Worm (Caenorhabditis elegans): ENCODE data around the gene acdh-11.

acdh-11 gene

DNA sequence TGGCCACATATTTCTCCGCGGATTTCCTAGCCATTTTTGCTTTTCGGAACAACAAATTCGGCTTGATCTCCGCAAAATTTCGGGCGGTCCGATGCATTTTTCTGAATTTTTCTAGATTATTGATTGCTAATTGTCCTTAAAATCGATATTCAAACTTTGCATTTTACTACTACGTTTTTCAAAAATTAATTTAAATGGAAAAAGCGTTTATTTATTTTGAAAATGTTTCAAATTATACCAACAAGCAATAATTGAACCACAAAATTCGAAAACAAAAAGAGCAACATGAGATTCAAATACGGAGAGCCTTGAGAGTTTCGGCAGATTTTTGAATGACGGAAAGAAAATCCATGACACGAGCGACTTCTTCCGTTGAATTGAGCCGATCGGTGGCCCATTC, 29.0 kb downstream of the acdh-11 start, which contains the start of gene Y45F3A.9:
Y45F3A.9 (minus strand) TSS at position 101 of the 400 bp plus-strand sequence.
- TF ChIP-seq him-1 (tag; optimal IDR thresholded peaks at IDR 0.05) (no peak), W03F9.2 (tag; optimal IDR thresholded peaks at IDR 0.05) (no peak), dao-5 (tag; optimal IDR thresholded peaks at IDR 0.05) (no peak)

DNA sequence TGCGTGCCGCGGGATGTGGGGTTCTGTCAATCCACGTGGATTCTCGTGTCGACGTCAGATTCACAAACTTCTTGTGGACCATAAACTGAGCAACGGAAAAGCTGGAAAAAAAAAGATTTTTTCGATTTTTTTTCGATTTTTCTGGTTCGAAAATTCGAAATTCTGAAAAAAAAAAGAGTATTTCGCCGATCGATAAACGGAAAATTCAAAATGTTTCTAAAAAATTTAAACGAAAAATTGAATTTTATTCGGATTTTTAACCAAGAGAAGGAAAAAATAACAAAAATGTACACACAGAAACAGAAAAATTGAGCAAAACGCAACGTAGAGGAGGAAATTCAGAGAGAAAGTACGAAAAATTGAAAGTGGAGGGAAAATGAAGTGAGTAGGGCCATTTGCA, 30.3 kb downstream of the acdh-11 start, which contains the start of gene Y39A1A.3:
Y39A1A.3 (minus strand) TSS at position 101 of the 400 bp plus-strand sequence.
- TF ChIP-seq dao-5 (tag; optimal IDR thresholded peaks at IDR 0.05) (no peak), him-1 (tag; optimal IDR thresholded peaks at IDR 0.05) (no peak), W03F9.2 (tag; optimal IDR thresholded peaks at IDR 0.05) (no peak)

ce11 chrIII:10599699-10600098, 33.6 kb downstream of the acdh-11 start:
- TF ChIP-seq dao-5 (tag; optimal IDR thresholded peaks at IDR 0.05) (no peak), W03F9.2 (tag; optimal IDR thresholded peaks at IDR 0.05) (peak; percentile 87), him-1 (tag; optimal IDR thresholded peaks at IDR 0.05) (no peak)

DNA sequence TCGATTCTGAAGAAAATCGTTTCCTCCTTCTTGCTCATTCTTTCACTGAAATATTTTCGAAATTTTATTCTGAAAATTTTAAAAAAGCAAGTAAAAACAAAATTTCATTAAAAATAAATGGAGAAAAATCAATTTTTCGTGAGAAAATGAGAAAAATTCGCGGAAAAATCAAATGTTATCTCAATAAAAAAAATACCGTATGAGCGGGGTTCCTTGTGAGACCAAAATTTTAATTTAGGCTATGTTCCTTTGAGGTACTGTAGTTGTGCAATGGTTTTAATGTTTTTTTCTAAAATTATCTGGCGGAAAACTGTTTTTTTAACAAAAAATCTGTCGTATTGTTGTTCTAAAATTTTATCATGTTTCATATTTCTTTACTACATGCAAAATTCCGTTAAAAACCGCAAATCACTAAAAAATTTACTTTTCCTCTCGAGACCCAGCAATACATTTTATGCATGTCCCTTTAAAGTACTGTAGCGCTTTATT, 34.1 kb downstream of the acdh-11 start, which contains the start of gene epg-6:
epg-6 (minus strand) TSS at position 51 of the 489 bp plus-strand sequence.
- TF ChIP-seq him-1 (tag; optimal IDR thresholded peaks at IDR 0.05) (no peak), W03F9.2 (tag; optimal IDR thresholded peaks at IDR 0.05) (peak; percentile 7)

DNA sequence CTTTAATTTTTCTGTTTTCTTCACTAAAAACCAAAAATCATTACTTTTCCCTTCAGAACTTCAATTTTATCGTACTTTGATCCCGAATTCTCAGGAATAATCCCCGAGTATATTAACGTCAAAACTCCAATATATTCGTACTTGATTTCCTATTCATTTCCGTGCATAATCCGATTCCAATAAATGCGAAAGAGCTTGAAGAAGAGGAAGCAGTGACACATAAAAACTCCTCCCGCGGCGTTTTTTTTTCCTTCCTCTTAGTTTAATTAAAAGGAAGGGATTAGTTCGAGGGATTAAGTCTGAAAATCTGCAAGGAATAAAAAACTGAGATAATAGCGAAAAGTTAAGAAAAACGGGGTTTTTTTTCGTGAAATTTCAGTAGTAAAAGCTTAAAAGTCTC, 34.8 kb downstream of the acdh-11 start:
- TF ChIP-seq W03F9.2 (tag; optimal IDR thresholded peaks at IDR 0.05) = no peak
- TF ChIP-seq him-1 (tag; optimal IDR thresholded peaks at IDR 0.05) = no peak
- TF ChIP-seq dao-5 (tag; optimal IDR thresholded peaks at IDR 0.05) = no peak

ce11 chrIII:10603248-10603647, 37.2 kb downstream of the acdh-11 start, which contains the start of gene Y39A1A.2:
TSS of gene Y39A1A.2 (minus strand) at chrIII:10603566.
- TF ChIP-seq him-1 (tag; optimal IDR thresholded peaks at IDR 0.05) (no peak), W03F9.2 (tag; optimal IDR thresholded peaks at IDR 0.05) (no peak), dao-5 (tag; optimal IDR thresholded peaks at IDR 0.05) (no peak)

DNA sequence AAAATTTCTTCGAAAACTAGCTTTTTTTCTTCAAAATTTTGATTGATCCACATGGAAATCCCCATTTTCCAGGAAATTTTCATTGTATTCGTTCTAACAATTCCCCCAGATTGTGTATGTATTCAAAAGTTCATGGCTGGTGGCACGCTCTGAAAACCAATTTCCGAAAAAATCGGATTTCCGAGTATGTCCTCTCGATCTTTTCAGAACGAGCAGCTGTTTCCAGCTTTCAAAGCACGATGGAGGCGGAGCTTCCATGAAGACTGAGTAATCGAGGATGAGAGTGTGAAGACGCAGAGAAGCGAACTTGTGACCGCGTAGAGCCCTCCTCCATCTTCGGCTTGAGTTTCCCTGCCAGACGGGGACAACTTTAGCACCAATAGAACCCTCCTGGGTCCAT, 38.3 kb downstream of the acdh-11 start:
- no peak for TF ChIP-seq him-1 (tag; optimal IDR thresholded peaks at IDR 0.05)
- TF ChIP-seq dao-5 (tag; optimal IDR thresholded peaks at IDR 0.05) = no peak
- TF ChIP-seq W03F9.2 (tag; optimal IDR thresholded peaks at IDR 0.05) = no peak

ce11 chrIII:10605049-10605448, 39.0 kb downstream of the acdh-11 start, which contains the start of gene rabx-5:
TSS of gene rabx-5 (plus strand) at chrIII:10605349.
- TF ChIP-seq him-1 (tag; optimal IDR thresholded peaks at IDR 0.05) = no peak
- TF ChIP-seq W03F9.2 (tag; optimal IDR thresholded peaks at IDR 0.05) = no peak
- no peak for TF ChIP-seq dao-5 (tag; optimal IDR thresholded peaks at IDR 0.05)

DNA sequence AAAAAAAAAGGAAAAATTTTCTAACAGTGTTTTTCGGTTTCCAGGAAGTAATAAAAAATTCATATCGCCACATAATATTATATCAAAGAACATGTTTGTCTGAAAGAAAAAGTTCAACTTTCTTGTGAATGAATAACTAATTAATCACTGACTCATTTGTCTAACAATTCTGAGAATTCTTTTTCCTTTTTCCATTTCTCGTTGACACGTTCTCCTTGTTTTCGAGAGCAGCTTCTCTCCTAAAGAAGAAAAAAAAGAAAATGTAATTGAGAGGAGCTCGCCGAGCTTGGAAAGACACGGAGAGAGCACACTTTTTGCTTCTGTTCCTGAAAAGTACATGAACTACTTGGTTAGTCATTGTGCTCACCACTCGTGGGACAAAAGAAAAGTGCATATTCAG, 42.1 kb downstream of the acdh-11 start:
- TF ChIP-seq W03F9.2 (tag; optimal IDR thresholded peaks at IDR 0.05) (no peak), dao-5 (tag; optimal IDR thresholded peaks at IDR 0.05) (no peak), him-1 (tag; optimal IDR thresholded peaks at IDR 0.05) (no peak)

DNA sequence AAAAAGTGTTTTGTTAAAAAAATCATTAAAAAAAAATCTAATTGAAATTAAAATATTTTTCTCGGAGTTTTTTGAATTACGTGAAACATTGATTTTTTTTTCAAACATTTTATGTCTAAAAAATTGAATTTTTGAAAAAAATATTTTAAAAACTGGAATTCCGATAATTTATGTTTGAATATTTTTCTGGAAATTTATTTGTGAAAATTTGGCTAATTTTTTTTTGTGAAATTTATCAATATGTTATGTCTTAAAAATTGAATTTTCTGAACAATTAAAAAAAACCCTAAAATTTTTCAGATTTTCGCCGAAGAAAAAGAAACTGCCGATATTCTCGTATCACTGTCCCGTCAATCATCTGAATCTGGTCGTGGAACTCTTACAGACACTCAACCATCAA, 46.3 kb downstream of the acdh-11 start, which contains the start of gene Y39A1A.24:
Y39A1A.24 (plus strand) TSS at position 301 of the 400 bp plus-strand sequence.
- TF ChIP-seq dao-5 (tag; optimal IDR thresholded peaks at IDR 0.05) (no peak), him-1 (tag; optimal IDR thresholded peaks at IDR 0.05) (no peak), W03F9.2 (tag; optimal IDR thresholded peaks at IDR 0.05) (no peak)

- TF ChIP-seq W03F9.2 (tag; optimal IDR thresholded peaks at IDR 0.05) = no peak
- TF ChIP-seq him-1 (tag; optimal IDR thresholded peaks at IDR 0.05) = no peak
- TF ChIP-seq dao-5 (tag; optimal IDR thresholded peaks at IDR 0.05) = no peak
Observed at ce11 chrIII:10615166-10615565, 49.1 kb downstream of the acdh-11 start, which contains the start of gene mrpl-22. TSS of gene mrpl-22 (plus strand) at chrIII:10615466.
